Fruit fly (Drosophila melanogaster) whole organism, embryonic: ENCODE measurements around the gene Alms1a.
A peak's percentile ranks its signal among the peaks of the same experiment; 100 is the strongest.

Experiments used
- C15 ChIP-seq: fragments of 200-800 bp; sonication (Bioruptor generic); IDR thresholded peaks from 3 replicates; pipeline ENCODE4 v1.3.6; 2022; ENCODE audit warnings: missing biosample characterization, missing genetic modification characterization
- CG10543 ChIP-seq: fragments of 200-800 bp; sonication (Bioruptor generic); optimal IDR thresholded peaks from 3 replicates; lab custom pipeline; 2017; ENCODE audit warnings: missing biosample characterization, mild to moderate bottlenecking, missing genetic modification characterization, moderate library complexity
- CG12236 ChIP-seq: fragments of 200-800 bp; sonication (Bioruptor generic); optimal IDR thresholded peaks from 2 replicates; lab custom pipeline; 2016; ENCODE audit warnings: missing biosample characterization, missing genetic modification characterization
- CG12744 ChIP-seq: fragments of 200-800 bp; sonication (Bioruptor generic); optimal IDR thresholded peaks from 2 replicates; lab custom pipeline; 2016; ENCODE audit warnings: missing biosample characterization, missing genetic modification characterization
- CG15011 ChIP-seq: fragments of 200-800 bp; sonication (Bioruptor generic); optimal IDR thresholded peaks from 3 replicates; lab custom pipeline; 2018; ENCODE audit warnings: missing biosample characterization, mild to moderate bottlenecking, missing genetic modification characterization
- CG15601 ChIP-seq: fragments of 200-800 bp; sonication (Bioruptor generic); optimal IDR thresholded peaks from 3 replicates; lab custom pipeline; 2019; ENCODE audit warnings: missing biosample characterization, mild to moderate bottlenecking, missing genetic modification characterization, moderate library complexity
- CG17612 ChIP-seq: fragments of 200-800 bp; sonication (Bioruptor generic); IDR thresholded peaks from 2 replicates; pipeline ENCODE4 v1.3.6; 2022; ENCODE audit warnings: missing biosample characterization, missing genetic modification characterization
- CG18599 ChIP-seq: fragments of 200-800 bp; sonication (Bioruptor generic); optimal IDR thresholded peaks from 3 replicates; lab custom pipeline; 2017; ENCODE audit warnings: missing biosample characterization, missing genetic modification characterization, mild to moderate bottlenecking, moderate library complexity, missing genetic modification reagents
- CG2116 ChIP-seq: fragments of 200-800 bp; sonication (Bioruptor generic); optimal IDR thresholded peaks from 3 replicates; lab custom pipeline; 2018; ENCODE audit warnings: missing biosample characterization, mild to moderate bottlenecking, missing genetic modification characterization
- CG3407 ChIP-seq: fragments of 200-800 bp; sonication (Bioruptor generic); optimal IDR thresholded peaks from 2 replicates; lab custom pipeline; 2018; ENCODE audit warnings: missing biosample characterization, mild to moderate bottlenecking, missing genetic modification characterization
- CG3726 ChIP-seq: fragments of 200-800 bp; sonication (Bioruptor generic); IDR thresholded peaks from 3 replicates; pipeline ENCODE4, ENCODE4 v1.3.6; 2022; ENCODE audit warnings: missing biosample characterization, missing genetic modification characterization
- CG4328 ChIP-seq: fragments of 200-800 bp; sonication (Bioruptor generic); optimal IDR thresholded peaks from 3 replicates; lab custom pipeline; 2017; ENCODE audit warnings: missing biosample characterization, missing genetic modification reagents, missing genetic modification characterization
- CG4360 ChIP-seq: fragments of 200-800 bp; sonication (Bioruptor generic); IDR thresholded peaks from 2 replicates; pipeline ENCODE4 v1.3.6; 2022; ENCODE audit warnings: missing biosample characterization, missing genetic modification characterization
- CG4424 ChIP-seq: fragments of 200-800 bp; sonication (Bioruptor generic); optimal IDR thresholded peaks from 3 replicates; lab custom pipeline; 2016; ENCODE audit warnings: missing biosample characterization, missing genetic modification characterization
- CG7839 ChIP-seq: fragments of 200-800 bp; sonication (Bioruptor generic); optimal IDR thresholded peaks from 3 replicates; lab custom pipeline; 2018; ENCODE audit warnings: missing biosample characterization, mild to moderate bottlenecking, missing genetic modification characterization, moderate library complexity
- CG8089 ChIP-seq: fragments of 200-800 bp; sonication (Bioruptor generic); optimal IDR thresholded peaks from 3 replicates; lab custom pipeline; 2016; ENCODE audit warnings: missing biosample characterization, missing genetic modification characterization
- CG8388 ChIP-seq: fragments of 200-800 bp; sonication (Bioruptor generic); optimal IDR thresholded peaks from 2 replicates; lab custom pipeline; 2019; ENCODE audit warnings: missing biosample characterization, mild to moderate bottlenecking, missing genetic modification characterization, moderate library complexity
- CG8765 ChIP-seq: fragments of 200-800 bp; sonication (Bioruptor generic); IDR thresholded peaks from 2 replicates; pipeline ENCODE4 v1.3.6; 2022; ENCODE audit warnings: missing biosample characterization, missing genetic modification characterization
- Camta ChIP-seq: fragments of 200-800 bp; sonication (Bioruptor generic); optimal IDR thresholded peaks from 2 replicates; lab custom pipeline; 2016; ENCODE audit warnings: missing biosample characterization, missing genetic modification characterization
- Doc2 ChIP-seq: fragments of 200-800 bp; sonication (Bioruptor generic); IDR thresholded peaks from 2 replicates; pipeline ENCODE4 v1.3.6; 2022; ENCODE audit warnings: missing biosample characterization, missing genetic modification characterization
- Doc3 ChIP-seq: fragments of 200-800 bp; sonication (Bioruptor generic); IDR thresholded peaks from 3 replicates; pipeline ENCODE4 v1.3.6; 2022; ENCODE audit warnings: missing biosample characterization, missing genetic modification characterization; ENCODE audit not compliant: partially characterized antibody
- Eip74EF ChIP-seq, 2 experiments: fragments of 200-800 bp in 1 of 2; fragments of >200 bp in 1 of 2; sonication (Bioruptor generic) in 1 of 2; optimal IDR thresholded peaks; 2 replicates each; lab custom pipeline; 2017 to 2019; ENCODE audit warnings: missing biosample characterization in 2 of 2, missing genetic modification characterization in 2 of 2, mild to moderate bottlenecking in 1 of 2, moderate library complexity in 1 of 2
- Ets97D ChIP-seq: fragments of 200-800 bp; sonication (Bioruptor generic); optimal IDR thresholded peaks from 3 replicates; lab custom pipeline; 2016; ENCODE audit warnings: missing biosample characterization, missing genetic modification characterization
- Fer2 ChIP-seq: fragments of 200-800 bp; sonication (Bioruptor generic); optimal IDR thresholded peaks from 2 replicates; lab custom pipeline; 2018; ENCODE audit warnings: missing biosample characterization, mild to moderate bottlenecking, missing genetic modification characterization, moderate library complexity
- HHEX ChIP-seq: fragments of 200-800 bp; sonication (Bioruptor generic); optimal IDR thresholded peaks from 3 replicates; lab custom pipeline; 2017; ENCODE audit warnings: missing biosample characterization, mild to moderate bottlenecking, missing genetic modification characterization, missing genetic modification reagents
- Hsf ChIP-seq: fragments of 200-800 bp; sonication (Bioruptor generic); optimal IDR thresholded peaks from 3 replicates; lab custom pipeline; 2016; ENCODE audit warnings: missing biosample characterization, missing genetic modification characterization
- Kr ChIP-seq: fragments of 200-800 bp; sonication (Bioruptor generic); optimal IDR thresholded peaks from 2 replicates; lab custom pipeline; 2017; ENCODE audit warnings: missing biosample characterization, mild to moderate bottlenecking, missing genetic modification characterization
- MBD-R2 ChIP-seq: fragments of 200-800 bp; sonication (Bioruptor generic); IDR thresholded peaks from 2 replicates; pipeline ENCODE4 v1.3.6; 2022; ENCODE audit warnings: missing biosample characterization, missing genetic modification characterization
- Max ChIP-seq: fragments of 200-800 bp; sonication (Bioruptor generic); optimal IDR thresholded peaks from 2 replicates; lab custom pipeline; 2016; ENCODE audit warnings: missing biosample characterization, mild to moderate bottlenecking, missing genetic modification characterization
- Nf-YB ChIP-seq: fragments of 200-800 bp; sonication (Bioruptor generic); optimal IDR thresholded peaks from 3 replicates; lab custom pipeline; 2019; ENCODE audit warnings: missing biosample characterization, mild to moderate bottlenecking, missing genetic modification characterization, moderate library complexity
- Side ChIP-seq: fragments of 200-800 bp; sonication (Bioruptor generic); optimal IDR thresholded peaks from 2 replicates; lab custom pipeline; 2016; ENCODE audit warnings: missing biosample characterization, missing genetic modification characterization
- Six4 ChIP-seq: fragments of 200-800 bp; sonication (Bioruptor generic); optimal IDR thresholded peaks from 2 replicates; lab custom pipeline; 2016; ENCODE audit warnings: missing biosample characterization, missing genetic modification characterization
- Tbp ChIP-seq: fragments of >200 bp; optimal IDR thresholded peaks from 2 replicates; lab custom pipeline; 2018; ENCODE audit warnings: missing biosample characterization, missing genetic modification characterization
- Xbp1 ChIP-seq: fragments of 200-800 bp; sonication (Bioruptor generic); optimal IDR thresholded peaks from 3 replicates; lab custom pipeline; 2016; ENCODE audit warnings: missing biosample characterization, mild to moderate bottlenecking, missing genetic modification characterization
- az2 ChIP-seq: fragments of 200-800 bp; sonication (Bioruptor generic); optimal IDR thresholded peaks from 3 replicates; lab custom pipeline; 2016; ENCODE audit warnings: missing biosample characterization, missing genetic modification characterization
- chm ChIP-seq: fragments of 200-800 bp; sonication (Bioruptor generic); IDR thresholded peaks from 2 replicates; pipeline ENCODE4 v1.3.6; 2022; ENCODE audit warnings: missing biosample characterization, missing genetic modification characterization
- crp ChIP-seq, 2 experiments: fragments of 200-800 bp; sonication (Bioruptor generic); optimal IDR thresholded peaks; 2 replicates in 1 of 2; 3 replicates in 1 of 2; lab custom pipeline; 2017; ENCODE audit warnings: missing biosample characterization in 2 of 2, missing genetic modification characterization in 2 of 2, mild to moderate bottlenecking in 1 of 2, moderate library complexity in 1 of 2
- emc ChIP-seq: fragments of 200-800 bp; sonication (Bioruptor generic); optimal IDR thresholded peaks from 2 replicates; lab custom pipeline; 2016; ENCODE audit warnings: missing biosample characterization, missing genetic modification characterization
- esg ChIP-seq: fragments of 200-800 bp; sonication (Bioruptor generic); conservative IDR thresholded peaks from 2 replicates; pipeline ENCODE4 v1.3.6; 2022; ENCODE audit warnings: missing biosample characterization, missing genetic modification characterization
- gcm ChIP-seq: fragments of 200-800 bp; sonication (Bioruptor generic); optimal IDR thresholded peaks from 2 replicates; lab custom pipeline; 2019; ENCODE audit warnings: missing biosample characterization, mild to moderate bottlenecking, missing genetic modification characterization, moderate library complexity
- h ChIP-seq: fragments of >200 bp; optimal IDR thresholded peaks from 2 replicates; lab custom pipeline; 2017
- hth ChIP-seq: fragments of >200 bp; optimal IDR thresholded peaks from 2 replicates; lab custom pipeline; 2017; ENCODE audit warnings: inconsistent platforms
- klu ChIP-seq: fragments of 200-800 bp; sonication (Bioruptor generic); IDR thresholded peaks from 2 replicates; pipeline ENCODE4 v1.3.6; 2022; ENCODE audit warnings: missing biosample characterization, missing genetic modification characterization
- knrl ChIP-seq: fragments of 200-800 bp; sonication (Bioruptor generic); IDR thresholded peaks from 3 replicates; pipeline ENCODE4 v1.3.6; 2022; ENCODE audit warnings: missing biosample characterization, missing genetic modification characterization; ENCODE audit not compliant: partially characterized antibody
- sens-2 ChIP-seq: fragments of 200-800 bp; sonication (Bioruptor generic); IDR thresholded peaks from 2 replicates; pipeline ENCODE4 v1.3.6; 2022; ENCODE audit warnings: missing biosample characterization, missing genetic modification characterization
- so ChIP-seq: fragments of 200-800 bp; sonication (Bioruptor generic); IDR thresholded peaks from 3 replicates; pipeline ENCODE4 v1.3.6; 2022; ENCODE audit warnings: missing biosample characterization, missing genetic modification characterization
- sqz ChIP-seq: fragments of 200-800 bp; sonication (Bioruptor generic); optimal IDR thresholded peaks from 3 replicates; lab custom pipeline; 2018; ENCODE audit warnings: missing biosample characterization, mild to moderate bottlenecking, missing genetic modification characterization
- sug ChIP-seq: fragments of 200-800 bp; optimal IDR thresholded peaks from 2 replicates; lab custom pipeline; 2019; ENCODE audit warnings: missing biosample characterization, mild to moderate bottlenecking, missing genetic modification characterization, moderate library complexity
- zen2 ChIP-seq: fragments of 200-800 bp; sonication (Bioruptor generic); IDR thresholded peaks from 3 replicates; pipeline ENCODE4 v1.3.6; 2022; ENCODE audit warnings: missing biosample characterization, missing genetic modification characterization; ENCODE audit not compliant: partially characterized antibody
- zfh1 ChIP-seq: fragments of 200-800 bp; sonication (Bioruptor generic); IDR thresholded peaks from 3 replicates; pipeline ENCODE4 v1.3.6; 2022; ENCODE audit warnings: missing biosample characterization, missing genetic modification characterization

Gene Alms1a

DNA sequence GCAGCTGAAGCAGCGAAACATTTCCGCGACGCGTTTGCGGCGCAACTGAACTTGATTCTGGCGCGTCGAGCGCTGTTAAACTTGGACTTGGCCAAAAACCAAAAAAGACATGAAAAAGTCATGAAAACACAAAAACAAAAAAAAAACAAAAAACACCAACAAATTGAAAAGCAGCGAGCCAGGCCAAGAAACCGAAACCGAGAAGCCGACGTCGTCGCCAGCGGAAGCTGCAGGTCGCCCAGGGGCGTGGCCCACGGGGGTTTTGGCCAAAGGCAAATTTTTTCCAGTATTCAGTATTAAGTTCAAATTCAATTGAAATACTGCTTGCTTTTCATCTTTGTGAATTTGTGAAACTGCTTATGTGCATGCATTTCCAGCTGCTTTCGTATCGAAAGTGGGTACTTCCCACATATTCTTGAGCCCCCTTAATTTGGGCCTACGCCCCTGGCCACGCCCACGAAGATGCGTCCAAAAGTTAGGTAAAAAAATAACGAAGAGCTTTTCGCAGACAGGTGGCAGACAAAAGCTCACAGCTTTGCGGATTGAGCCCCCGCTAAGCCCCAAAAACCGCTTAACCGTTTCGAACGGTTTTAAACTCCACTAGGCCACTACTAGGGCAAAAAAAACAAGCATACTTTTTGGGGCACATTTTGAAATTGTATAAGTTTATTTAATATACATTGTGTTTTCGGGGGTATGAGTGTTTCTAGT is 31.0 kb upstream of the Alms1a start, which contains the start of gene CG3009 (continued):
- TF ChIP-seq Kr (GFP tag; lab: Kevin White, UChicago) (no peak), HHEX (peak; percentile 99), h (lab: Kevin White, UChicago) (no peak), sug (tag; lab: Kevin White, UChicago) (peak; percentile 97), CG18599 (GFP tag; lab: Kevin White, UChicago) (peak; percentile 99), sens-2 (GFP tag; lab: Robert Waterston, UW) (peak; percentile 92), Tbp (GFP tag; lab: Kevin White, UChicago) (no peak), CG7839 (peak; percentile 98), CG8765 (GFP tag; lab: Robert Waterston, UW) (peak; percentile 89), Camta (GFP tag; lab: Kevin White, UChicago) (peak; percentile 97), Eip74EF (GFP tag; optimal IDR thresholded peaks at IDR 0.05; lab: Kevin White, UChicago) (peak in 1 of 2 experiments; percentile 97), az2 (GFP tag; lab: Kevin White, UChicago) (peak; percentile 97), Xbp1 (peak; percentile 98), Nf-YB (GFP tag; lab: Kevin White, UChicago) (peak; percentile 84), CG12744 (peak; percentile 97), Fer2 (tag; lab: Kevin White, UChicago) (peak; percentile 95), CG8388 (GFP tag; lab: Kevin White, UChicago) (peak; percentile 94), MBD-R2 (GFP tag; lab: Robert Waterston, UW) (peak; percentile 94), zen2 (no peak), so (GFP tag; lab: Robert Waterston, UW) (peak; percentile 98), crp (GFP tag; optimal IDR thresholded peaks at IDR 0.05; lab: Kevin White, UChicago) (peak in 1 of 2 experiments; percentile 67), C15 (GFP tag; lab: Robert Waterston, UW) (peak; percentile 94), Ets97D (GFP tag; lab: Kevin White, UChicago) (peak; percentile 93), emc (GFP tag; lab: Kevin White, UChicago) (peak; percentile 96), Doc3 (GFP tag; lab: Robert Waterston, UW) (no peak), CG12236 (GFP tag; lab: Kevin White, UChicago) (peak; percentile 95), Hsf (GFP tag; lab: Kevin White, UChicago) (peak; percentile 98), CG2116 (GFP tag; lab: Kevin White, UChicago) (peak; percentile 84), Side (GFP tag; lab: Kevin White, UChicago) (peak; percentile 98), CG17612 (GFP tag; lab: Robert Waterston, UW) (peak; percentile 95), chm (GFP tag; lab: Robert Waterston, UW) (peak; percentile 96), CG4360 (GFP tag; lab: Robert Waterston, UW) (peak; percentile 72), hth (lab: Kevin White, UChicago) (no peak), CG15011 (GFP tag; lab: Kevin White, UChicago) (peak; percentile 94), sqz (peak; percentile 99), CG4424 (GFP tag; lab: Kevin White, UChicago) (peak; percentile 97), klu (GFP tag; lab: Robert Waterston, UW) (peak; percentile 98), gcm (GFP tag; lab: Kevin White, UChicago) (peak; percentile 96), Doc2 (peak; percentile 96), knrl (GFP tag; lab: Robert Waterston, UW) (peak; percentile 51; the same call in 1 of the 3 replicates), CG8089 (peak; percentile 97), CG15601 (peak; percentile 92), CG3726 (GFP tag; lab: Robert Waterston, UW) (peak; percentile 94), zfh1 (GFP tag; lab: Robert Waterston, UW) (peak; percentile 97), Six4 (GFP tag; lab: Kevin White, UChicago) (peak; percentile 95), CG4328 (GFP tag; lab: Kevin White, UChicago) (peak; percentile 98), CG3407 (GFP tag; lab: Kevin White, UChicago) (peak; percentile 92), Max (GFP tag; lab: Kevin White, UChicago) (peak; percentile 93), CG10543 (peak; percentile 99), esg (GFP tag; lab: Robert Waterston, UW) (peak; percentile 97)
